Worm (Caenorhabditis elegans) whole organism, L3 larva: Measurements from ENCODE around the gene EEED8.14.

Experiments used
- R02D3.7 ChIP-seq: fragments of 150-350 bp; optimal IDR thresholded peaks from 2 replicates; lab custom pipeline; 2014; ENCODE audit warnings: missing biosample characterization, missing genetic modification characterization
- ama-1 ChIP-seq: fragments of 150-350 bp; optimal IDR thresholded peaks from 2 replicates; lab custom pipeline; 2018
- ceh-16 ChIP-seq: sonication (generic microtip); optimal IDR thresholded peaks from 2 replicates; lab custom pipeline; 2017; ENCODE audit warnings: missing biosample characterization, missing genetic modification characterization
- ceh-28 ChIP-seq: fragments of 150-350 bp; optimal IDR thresholded peaks from 2 replicates; lab custom pipeline; 2014; ENCODE audit warnings: missing biosample characterization, missing genetic modification reagents, missing genetic modification characterization
- ceh-9 ChIP-seq: sonication (generic microtip); optimal IDR thresholded peaks from 2 replicates; lab custom pipeline; 2018; ENCODE audit warnings: missing biosample characterization, missing genetic modification characterization
- daf-12 ChIP-seq: fragments of 150-350 bp; optimal IDR thresholded peaks from 2 replicates; lab custom pipeline; 2014; ENCODE audit warnings: missing biosample characterization, missing genetic modification reagents, missing genetic modification characterization
- egl-5 ChIP-seq: fragments of 150-350 bp; optimal IDR thresholded peaks from 2 replicates; lab custom pipeline; 2017; ENCODE audit warnings: missing biosample characterization, missing genetic modification reagents, missing genetic modification characterization, inconsistent platforms
- elt-1 ChIP-seq: fragments of 150-350 bp; optimal IDR thresholded peaks from 2 replicates; lab custom pipeline; 2014; ENCODE audit warnings: missing biosample characterization, missing genetic modification characterization
- eor-1 ChIP-seq, 2 experiments: fragments of 150-350 bp; optimal IDR thresholded peaks; 2 replicates each; lab custom pipeline; 2014 to 2018; ENCODE audit warnings: missing biosample characterization in 2 of 2, missing genetic modification characterization in 2 of 2
- fkh-10 ChIP-seq: sonication (generic microtip); optimal IDR thresholded peaks from 2 replicates; lab custom pipeline; 2017; ENCODE audit warnings: missing biosample characterization, missing genetic modification reagents, missing genetic modification characterization
- fos-1 ChIP-seq: fragments of 150-350 bp; optimal IDR thresholded peaks from 2 replicates; lab custom pipeline; 2014; ENCODE audit warnings: missing biosample characterization, missing genetic modification characterization
- lsy-12 ChIP-seq: sonication (generic microtip); optimal IDR thresholded peaks from 2 replicates; lab custom pipeline; 2016; ENCODE audit warnings: mild to moderate bottlenecking, missing genetic modification characterization, missing compliant biosample characterization
- mdl-1 ChIP-seq: fragments of 150-350 bp; optimal IDR thresholded peaks from 2 replicates; lab custom pipeline; 2014; ENCODE audit warnings: missing biosample characterization, missing genetic modification characterization
- nhr-11 ChIP-seq: fragments of 150-350 bp; optimal IDR thresholded peaks from 2 replicates; lab custom pipeline; 2014; ENCODE audit warnings: missing biosample characterization, missing genetic modification characterization
- nhr-12 ChIP-seq: fragments of 150-350 bp; optimal IDR thresholded peaks from 2 replicates; lab custom pipeline; 2014; ENCODE audit warnings: missing biosample characterization, missing genetic modification characterization
- nhr-23 ChIP-seq: fragments of 150-350 bp; optimal IDR thresholded peaks from 2 replicates; lab custom pipeline; 2014; ENCODE audit warnings: missing biosample characterization, missing genetic modification reagents, missing genetic modification characterization
- nhr-237 ChIP-seq: fragments of 150-350 bp; optimal IDR thresholded peaks from 2 replicates; lab custom pipeline; 2014; ENCODE audit warnings: missing biosample characterization, missing genetic modification characterization
- nhr-25 ChIP-seq: sonication (generic microtip); optimal IDR thresholded peaks from 2 replicates; lab custom pipeline; 2017; ENCODE audit warnings: missing biosample characterization, missing genetic modification characterization
- nhr-28 ChIP-seq: fragments of 150-350 bp; optimal IDR thresholded peaks from 2 replicates; lab custom pipeline; 2014; ENCODE audit warnings: missing biosample characterization, missing genetic modification characterization
- nhr-67 ChIP-seq: fragments of 150-350 bp; optimal IDR thresholded peaks from 2 replicates; lab custom pipeline; 2014; ENCODE audit warnings: missing biosample characterization, missing genetic modification characterization
- nhr-76 ChIP-seq: fragments of 150-350 bp; sonication (generic microtip); optimal IDR thresholded peaks from 5 replicates; lab custom pipeline; 2014; ENCODE audit warnings: missing biosample characterization, missing genetic modification characterization
- nhr-77 ChIP-seq: fragments of 150-350 bp; optimal IDR thresholded peaks from 2 replicates; lab custom pipeline; 2014; ENCODE audit warnings: missing biosample characterization, missing genetic modification characterization
- pha-4 ChIP-seq: fragments of 150-350 bp; optimal IDR thresholded peaks from 2 replicates; lab custom pipeline; 2014; ENCODE audit warnings: missing biosample characterization, missing genetic modification reagents, missing genetic modification characterization
- pqm-1 ChIP-seq: fragments of 150-350 bp; optimal IDR thresholded peaks from 2 replicates; lab custom pipeline; 2017; ENCODE audit warnings: missing biosample characterization, missing genetic modification characterization, inconsistent platforms
- sea-2 ChIP-seq: fragments of 150-350 bp; sonication (generic microtip); optimal IDR thresholded peaks from 4 replicates; lab custom pipeline; 2014; ENCODE audit warnings: missing biosample characterization, missing genetic modification reagents, missing genetic modification characterization
- skn-1 ChIP-seq: fragments of 150-350 bp; optimal IDR thresholded peaks from 2 replicates; lab custom pipeline; 2014; ENCODE audit warnings: missing biosample characterization, missing genetic modification characterization
- snpc-4 ChIP-seq: fragments of 150-350 bp; optimal IDR thresholded peaks from 2 replicates; lab custom pipeline; 2014; ENCODE audit warnings: missing biosample characterization, missing genetic modification characterization
- tbx-2 ChIP-seq: sonication (generic microtip); optimal IDR thresholded peaks from 2 replicates; lab custom pipeline; 2016; ENCODE audit warnings: mild to moderate bottlenecking, missing genetic modification characterization, missing compliant biosample characterization
- zag-1 ChIP-seq: fragments of 150-350 bp; optimal IDR thresholded peaks from 2 replicates; lab custom pipeline; 2014; ENCODE audit warnings: missing biosample characterization, missing genetic modification characterization
- ztf-11 ChIP-seq: fragments of 150-350 bp; optimal IDR thresholded peaks from 2 replicates; lab custom pipeline; 2014; ENCODE audit warnings: missing biosample characterization, missing genetic modification characterization

Gene EEED8.14

ce11 chrII:5453547-5453946, 39.7 kb upstream of the EEED8.14 start, which contains the start of gene dhs-5:
Gene dhs-5 (plus strand): TSS chrII:5453847.
- no peak for TF ChIP-seq snpc-4 (tag; lab: Kevin White, UChicago)
- TF ChIP-seq nhr-28 (tag; lab: Kevin White, UChicago), result no peak
- peak; percentile 1 for TF ChIP-seq nhr-23 (tag; lab: Kevin White, UChicago)
- TF ChIP-seq, all 47 proteins: peak for 1

ce11 chrII:5451278-5451677, 37.4 kb upstream of the EEED8.14 start:
- no peak for TF ChIP-seq skn-1 (tag; lab: Kevin White, UChicago)
- TF ChIP-seq elt-1, result no peak
- TF ChIP-seq ztf-11 (tag; lab: Kevin White, UChicago), result no peak
- TF ChIP-seq fos-1 (tag; lab: Kevin White, UChicago), result no peak
- TF ChIP-seq mdl-1 (tag; lab: Kevin White, UChicago), result no peak
- TF ChIP-seq pqm-1, result no peak
- no peak for TF ChIP-seq nhr-67
- no peak for TF ChIP-seq zag-1 (tag; lab: Kevin White, UChicago)
- no peak for TF ChIP-seq egl-5 (tag; lab: Kevin White, UChicago)
- TF ChIP-seq nhr-77 (tag; lab: Kevin White, UChicago), result no peak
- no peak for TF ChIP-seq daf-12 (tag; lab: Kevin White, UChicago)
- no peak for TF ChIP-seq nhr-11 (tag; lab: Kevin White, UChicago)
- no peak for TF ChIP-seq sea-2
- TF ChIP-seq ama-1 (lab: Kevin White, UChicago), result no peak
- TF ChIP-seq ceh-16 (tag; lab: Kevin White, UChicago), result no peak
- no peak for TF ChIP-seq nhr-76 (tag; lab: Kevin White, UChicago)
- TF ChIP-seq ceh-28 (tag; lab: Kevin White, UChicago), result no peak
- no peak for TF ChIP-seq nhr-12 (tag; lab: Kevin White, UChicago)
- TF ChIP-seq lsy-12, result no peak

- TF ChIP-seq pqm-1 (no peak), nhr-25 (tag; lab: Kevin White, UChicago) (peak; percentile 18)
These were observed 35.8 kb upstream of the EEED8.14 start for ce11 chrII:5449620-5450019.

ce11 chrII:5449219-5449618, 35.4 kb upstream of the EEED8.14 start:
- TF ChIP-seq egl-5 (tag; lab: Kevin White, UChicago), result peak; percentile 84
- no peak for TF ChIP-seq R02D3.7 (tag; lab: Kevin White, UChicago)

ce11 chrII:5447381-5447780, 33.5 kb upstream of the EEED8.14 start, which contains the start of gene cex-1:
Gene cex-1 (plus strand): TSS chrII:5447681.
- TF ChIP-seq nhr-11 (tag; lab: Kevin White, UChicago) (no peak), ceh-9 (tag; lab: Kevin White, UChicago) (no peak), snpc-4 (tag; lab: Kevin White, UChicago) (no peak)

ce11 chrII:5446506-5446905, 32.7 kb upstream of the EEED8.14 start, which contains the start of gene nmr-1:
Gene nmr-1 (minus strand): TSS chrII:5446606.
- TF ChIP-seq sea-2 (no peak), fkh-10 (GFP tag; lab: Kevin White, UChicago) (no peak)

- no peak for TF ChIP-seq tbx-2
- TF ChIP-seq ceh-28 (tag; lab: Kevin White, UChicago), result no peak
- TF ChIP-seq nhr-11 (tag; lab: Kevin White, UChicago), result no peak
These were observed 23.7 kb upstream of the EEED8.14 start, which contains the start of gene F07F6.1 for ce11 chrII:5437586-5437985. Gene F07F6.1 (plus strand): TSS chrII:5437886.

ce11 chrII:5436833-5437232, 23.0 kb upstream of the EEED8.14 start, which contains the start of gene dct-5:
Gene dct-5 (minus strand): TSS chrII:5436933.
- TF ChIP-seq fkh-10 (GFP tag; lab: Kevin White, UChicago) (no peak), nhr-25 (tag; lab: Kevin White, UChicago) (peak; percentile 29), nhr-237 (tag; lab: Kevin White, UChicago) (no peak), fos-1 (tag; lab: Kevin White, UChicago) (no peak), eor-1 (tag; optimal IDR thresholded peaks at IDR 0.05; lab: Kevin White, UChicago) (no peak), pha-4 (no peak)
